Worm (Caenorhabditis elegans) whole organism, young adult: Measurements from ENCODE around the gene Y42H9AR.2.

Source experiments
- B0035.1 ChIP-seq: sonication (generic microtip); optimal IDR thresholded peaks from 2 replicates; lab custom pipeline; 2016; ENCODE audit warnings: missing genetic modification characterization, mild to moderate bottlenecking, missing compliant biosample characterization, missing genotype, missing genetic modification reagents
- B0336.3 ChIP-seq: fragments of 200-800 bp; sonication (Bioruptor generic); IDR thresholded peaks from 2 replicates; pipeline ENCODE4 v1.3.6; 2022; ENCODE audit warnings: missing genetic modification characterization, missing compliant biosample characterization
- C06A6.2 ChIP-seq: fragments of 200-800 bp; sonication (Bioruptor generic); conservative IDR thresholded peaks from 2 replicates; pipeline ENCODE4 v1.3.6; 2022; ENCODE audit warnings: missing genetic modification characterization, missing compliant biosample characterization
- F49E8.2 ChIP-seq: sonication (generic microtip); optimal IDR thresholded peaks from 3 replicates; lab custom pipeline; 2017; ENCODE audit warnings: missing genetic modification characterization, mild to moderate bottlenecking, missing compliant biosample characterization, antibody characterized with exemption, moderate library complexity; ENCODE audit not compliant: insufficient read depth
- F57A8.1 ChIP-seq: fragments of 200-800 bp; sonication (Bioruptor generic); optimal IDR thresholded peaks from 2 replicates; lab custom pipeline; 2018; ENCODE audit warnings: mild to moderate bottlenecking, missing genetic modification characterization, moderate library complexity, missing compliant biosample characterization
- athp-1 ChIP-seq: sonication (generic microtip); optimal IDR thresholded peaks from 2 replicates; lab custom pipeline; 2017; ENCODE audit warnings: mild to moderate bottlenecking, missing genetic modification characterization, missing compliant biosample characterization
- attf-6 ChIP-seq: fragments of 200-800 bp; sonication (Bioruptor generic); IDR thresholded peaks from 2 replicates; pipeline ENCODE4 v1.3.6; 2022; ENCODE audit warnings: missing genetic modification reagents, missing genetic modification characterization, missing compliant biosample characterization
- cebp-1 ChIP-seq, 2 experiments: fragments of 200-800 bp in 1 of 2; sonication (Bioruptor generic) in 1 of 2; sonication (generic microtip) in 1 of 2; IDR thresholded peaks in 1 of 2; optimal IDR thresholded peaks in 1 of 2; 2 replicates each; pipeline versions ENCODE4 v1.3.6 to Lab custom; 2017 to 2022; ENCODE audit warnings: missing compliant biosample characterization in 2 of 2, missing genetic modification characterization in 2 of 2, mild to moderate bottlenecking in 1 of 2, missing genetic modification reagents in 1 of 2, moderate library complexity in 1 of 2
- ceh-27 ChIP-seq: fragments of 200-800 bp; sonication (Bioruptor generic); optimal IDR thresholded peaks from 2 replicates; lab custom pipeline; 2018; ENCODE audit warnings: mild to moderate bottlenecking, missing genetic modification characterization, moderate library complexity, missing compliant biosample characterization
- ceh-79 ChIP-seq: sonication (generic microtip); optimal IDR thresholded peaks from 2 replicates; lab custom pipeline; 2017; ENCODE audit warnings: mild to moderate bottlenecking, missing genetic modification characterization, missing compliant biosample characterization
- chd-7 ChIP-seq: sonication (generic microtip); optimal IDR thresholded peaks from 2 replicates; lab custom pipeline; 2016; ENCODE audit warnings: mild to moderate bottlenecking, missing genetic modification characterization, moderate library complexity, missing compliant biosample characterization
- dpl-1 ChIP-seq: fragments of 150-350 bp; optimal IDR thresholded peaks from 2 replicates; lab custom pipeline; 2014; ENCODE audit warnings: missing biosample characterization, missing genetic modification reagents, missing genetic modification characterization
- egl-44 ChIP-seq: fragments of 200-800 bp; sonication (Bioruptor generic); IDR thresholded peaks from 2 replicates; pipeline ENCODE4 v1.3.6; 2022; ENCODE audit warnings: missing genetic modification reagents, missing genetic modification characterization, missing compliant biosample characterization
- egrh-3 ChIP-seq: fragments of 200-800 bp; sonication (Bioruptor generic); IDR thresholded peaks from 2 replicates; pipeline ENCODE4 v1.3.6; 2022; ENCODE audit warnings: missing genetic modification reagents, missing genetic modification characterization, missing compliant biosample characterization
- ekl-4 ChIP-seq: fragments of 200-800 bp; sonication (Bioruptor generic); IDR thresholded peaks from 2 replicates; pipeline ENCODE4 v1.3.6; 2022; ENCODE audit warnings: missing genetic modification reagents, missing genetic modification characterization, missing compliant biosample characterization
- fkh-3 ChIP-seq: sonication (generic microtip); optimal IDR thresholded peaks from 2 replicates; lab custom pipeline; 2016; ENCODE audit warnings: mild to moderate bottlenecking, missing genetic modification characterization, missing compliant biosample characterization
- gei-17 ChIP-seq: fragments of 200-800 bp; sonication (Bioruptor generic); optimal IDR thresholded peaks from 2 replicates; lab custom pipeline; 2018; ENCODE audit warnings: mild to moderate bottlenecking, missing genetic modification characterization, missing compliant biosample characterization
- hlh-12 ChIP-seq: sonication (generic microtip); optimal IDR thresholded peaks from 2 replicates; lab custom pipeline; 2016; ENCODE audit warnings: missing genetic modification characterization, missing compliant biosample characterization
- hlh-26 ChIP-seq: fragments of 200-800 bp; sonication (Bioruptor generic); conservative IDR thresholded peaks from 2 replicates; pipeline ENCODE4 v1.3.6; 2022; ENCODE audit warnings: missing genetic modification reagents, missing genetic modification characterization, missing compliant biosample characterization
- hmg-1.2 ChIP-seq: fragments of 200-800 bp; sonication (Bioruptor generic); IDR thresholded peaks from 2 replicates; pipeline ENCODE4 v1.3.6; 2022; ENCODE audit warnings: missing genetic modification reagents, missing genetic modification characterization, missing compliant biosample characterization
- lin-54 ChIP-seq: fragments of 200-800 bp; sonication (Bioruptor generic); optimal IDR thresholded peaks from 2 replicates; lab custom pipeline; 2018; ENCODE audit warnings: mild to moderate bottlenecking, missing genetic modification characterization, missing compliant biosample characterization
- mcd-1 ChIP-seq: fragments of 200-800 bp; sonication (Bioruptor generic); IDR thresholded peaks from 2 replicates; pipeline ENCODE4 v1.3.6; 2022; ENCODE audit warnings: missing genetic modification reagents, missing genetic modification characterization, missing compliant biosample characterization
- nfyb-1 ChIP-seq: fragments of 200-800 bp; sonication (Bioruptor generic); IDR thresholded peaks from 2 replicates; pipeline ENCODE4 v1.3.6; 2022; ENCODE audit warnings: missing genetic modification reagents, missing genetic modification characterization, missing compliant biosample characterization
- nhr-80 ChIP-seq: sonication (generic microtip); optimal IDR thresholded peaks from 2 replicates; lab custom pipeline; 2016; ENCODE audit warnings: missing genetic modification characterization, missing compliant biosample characterization
- repo-1 ChIP-seq: sonication (generic microtip); optimal IDR thresholded peaks from 2 replicates; lab custom pipeline; 2017; ENCODE audit warnings: mild to moderate bottlenecking, missing genetic modification characterization, missing compliant biosample characterization
- snpc-1.1 ChIP-seq: sonication (generic microtip); optimal IDR thresholded peaks from 2 replicates; lab custom pipeline; 2017; ENCODE audit warnings: missing genetic modification characterization, mild to moderate bottlenecking, missing compliant biosample characterization, antibody characterized with exemption, moderate library complexity, missing genotype, missing genetic modification reagents; ENCODE audit not compliant: insufficient read depth
- snpc-3.4 ChIP-seq: sonication (generic microtip); optimal IDR thresholded peaks from 2 replicates; lab custom pipeline; 2017; ENCODE audit warnings: missing genetic modification characterization, mild to moderate bottlenecking, missing compliant biosample characterization, antibody characterized with exemption, moderate library complexity, missing genotype, missing genetic modification reagents
- snpc-4 ChIP-seq, 5 experiments: fragments of 150-350 bp in 1 of 5; sonication (generic microtip) in 4 of 5; optimal IDR thresholded peaks; 2 replicates each; lab custom pipeline; 2014 to 2018; ENCODE audit warnings: missing genetic modification characterization in 5 of 5, missing biosample characterization in 3 of 5, antibody characterized with exemption in 2 of 5, mild to moderate bottlenecking in 2 of 5, missing compliant biosample characterization in 2 of 5, missing genotype in 2 of 5, moderate library complexity in 2 of 5, missing genetic modification reagents in 1 of 5
- somi-1 ChIP-seq: fragments of 200-800 bp; sonication (Bioruptor generic); optimal IDR thresholded peaks from 2 replicates; lab custom pipeline; 2018; ENCODE audit warnings: mild to moderate bottlenecking, missing genetic modification characterization, missing compliant biosample characterization
- zfh-2 ChIP-seq: fragments of 200-800 bp; sonication (Bioruptor generic); conservative IDR thresholded peaks from 2 replicates; pipeline ENCODE4 v1.3.6; 2022; ENCODE audit warnings: missing genetic modification reagents, missing genetic modification characterization, missing compliant biosample characterization

Gene Y42H9AR.2

ce11 chrIV:8066598-8066997 lies 33.1 kb upstream of the Y42H9AR.2 start:
- TF ChIP-seq nfyb-1 (GFP tag; lab: Robert Waterston, UW) (0 out of 2 replicates have a peak, but pooled peaks have one; percentile 13), hmg-1.2 (GFP tag; lab: Robert Waterston, UW) (peak; percentile 34; the same call in 1 of the 2 replicates), egl-44 (0 out of 2 replicates have a peak, but pooled peaks have one; percentile 15), somi-1 (no peak), egrh-3 (GFP tag; lab: Robert Waterston, UW) (0 out of 2 replicates have a peak, but pooled peaks have one; percentile 22), C06A6.2 (GFP tag; lab: Robert Waterston, UW) (peak; percentile 67), gei-17 (GFP tag; lab: Kevin White, UChicago) (no peak), attf-6 (GFP tag; lab: Robert Waterston, UW) (no peak), cebp-1 (GFP tag; IDR thresholded peaks at IDR 0.05; lab: Robert Waterston, UW) (no peak), cebp-1 (tag; optimal IDR thresholded peaks at IDR 0.05; lab: Kevin White, UChicago) (peak; percentile 25), ceh-27 (peak; percentile 31)

DNA sequence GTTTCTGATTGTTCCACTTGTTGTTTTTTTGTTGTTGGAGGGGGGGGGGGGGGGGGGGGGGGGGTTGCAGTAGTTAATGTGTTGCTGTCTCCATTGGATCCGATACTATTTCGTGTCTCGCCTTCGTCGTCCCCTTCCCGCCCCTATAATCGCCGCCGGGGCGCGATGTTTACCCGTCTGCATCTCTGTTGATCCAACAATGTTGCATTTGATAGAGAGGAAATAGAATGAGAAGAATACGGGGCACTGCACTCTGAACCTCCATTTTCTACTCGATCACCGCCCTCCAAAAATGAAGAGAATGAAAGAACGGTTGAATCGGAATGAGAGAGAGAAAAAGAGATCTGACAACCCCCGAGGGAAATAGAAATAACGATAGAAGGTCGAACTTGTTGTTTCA lies 32.0 kb upstream of the Y42H9AR.2 start:
- TF ChIP-seq athp-1 (tag; lab: Kevin White, UChicago) (no peak), zfh-2 (GFP tag; lab: Robert Waterston, UW) (peak; percentile 89), B0336.3 (GFP tag; lab: Robert Waterston, UW) (no peak), nhr-80 (tag; lab: Kevin White, UChicago) (no peak), C06A6.2 (GFP tag; lab: Robert Waterston, UW) (0 out of 2 replicates have a peak, but pooled peaks have one; percentile 36), ceh-79 (tag; lab: Kevin White, UChicago) (no peak), F49E8.2 (no peak), cebp-1 (GFP tag; IDR thresholded peaks at IDR 0.05; lab: Robert Waterston, UW) (no peak), cebp-1 (tag; optimal IDR thresholded peaks at IDR 0.05; lab: Kevin White, UChicago) (peak; percentile 29), egrh-3 (GFP tag; lab: Robert Waterston, UW) (peak; percentile 85; the same call in 1 of the 2 replicates), ekl-4 (0 out of 2 replicates have a peak, but pooled peaks have one; percentile 9), mcd-1 (GFP tag; lab: Robert Waterston, UW) (peak; percentile 8; the same call in 1 of the 2 replicates), snpc-1.1 (tag; lab: Kevin White, UChicago) (no peak)

- TF ChIP-seq B0035.1: no peak
- TF ChIP-seq snpc-4 (GFP tag; optimal IDR thresholded peaks at IDR 0.05; lab: Kevin White, UChicago): no peak
- TF ChIP-seq snpc-4 (tag; optimal IDR thresholded peaks at IDR 0.05; lab: Kevin White, UChicago): no peak
- TF ChIP-seq repo-1: no peak
- TF ChIP-seq gei-17 (GFP tag; lab: Kevin White, UChicago): no peak
- TF ChIP-seq lin-54: no peak
- TF ChIP-seq F57A8.1: no peak
- TF ChIP-seq hlh-26 (GFP tag; lab: Robert Waterston, UW): no peak
- no peak for TF ChIP-seq hlh-12
- no peak for TF ChIP-seq dpl-1 (GFP tag; lab: Kevin White, UChicago)
- no peak for TF ChIP-seq chd-7
- no peak for TF ChIP-seq snpc-3.4
- no peak for TF ChIP-seq fkh-3
Measured at ce11 chrIV:8068280-8068679, 31.4 kb upstream of the Y42H9AR.2 start.

DNA sequence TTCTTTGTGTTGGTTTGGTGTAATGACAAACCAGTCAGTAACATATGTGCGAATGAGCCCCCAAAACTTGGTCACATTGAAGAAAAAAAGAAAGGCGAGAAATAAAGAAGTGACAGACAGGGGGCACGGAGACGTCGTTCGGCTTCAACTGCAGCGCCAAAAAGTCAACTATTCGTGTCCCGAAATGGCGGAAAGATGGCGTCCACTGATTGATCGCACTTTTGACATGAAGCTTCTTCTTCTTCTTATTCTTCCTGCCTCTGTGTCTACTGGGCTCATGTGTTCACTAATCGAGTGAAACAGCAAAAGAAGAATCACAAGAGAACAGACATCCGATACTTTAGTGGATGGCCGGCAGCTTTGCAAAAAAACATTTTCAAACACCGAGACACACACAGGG lies 30.6 kb upstream of the Y42H9AR.2 start:
- no peak for TF ChIP-seq cebp-1 (GFP tag; IDR thresholded peaks at IDR 0.05; lab: Robert Waterston, UW)
- no peak for TF ChIP-seq cebp-1 (tag; optimal IDR thresholded peaks at IDR 0.05; lab: Kevin White, UChicago)
- TF ChIP-seq zfh-2 (GFP tag; lab: Robert Waterston, UW): peak; percentile 37; the same call in 1 of the 2 replicates
- TF ChIP-seq, all 124 proteins: peak for 1
